Fruit fly (Drosophila melanogaster) whole organism, embryonic: Measurements from ENCODE around the gene lqfR.
A peak's percentile ranks its signal among the peaks of the same experiment; 100 is the strongest.

Experiments used
- Antp ChIP-seq: fragments of 200-800 bp; sonication (Bioruptor generic); optimal IDR thresholded peaks from 3 replicates; lab custom pipeline; 2016; ENCODE audit warnings: missing biosample characterization, missing genetic modification characterization
- Atf6 ChIP-seq: fragments of 200-800 bp; sonication (Bioruptor generic); IDR thresholded peaks from 2 replicates; pipeline ENCODE4 v1.3.6; 2022; ENCODE audit warnings: missing biosample characterization, missing genetic modification characterization
- B-H1 ChIP-seq: fragments of 200-800 bp; sonication (Bioruptor generic); IDR thresholded peaks from 3 replicates; pipeline ENCODE4 v1.3.6; 2022; ENCODE audit warnings: missing biosample characterization, missing genetic modification characterization
- Bdp1 ChIP-seq: fragments of 200-800 bp; sonication (Bioruptor generic); optimal IDR thresholded peaks from 3 replicates; lab custom pipeline; 2016; ENCODE audit warnings: missing biosample characterization, missing genetic modification characterization
- CG1024 ChIP-seq: fragments of 200-800 bp; sonication (Bioruptor generic); IDR thresholded peaks from 2 replicates; pipeline ENCODE4 v1.3.6; 2022; ENCODE audit warnings: missing biosample characterization, missing genetic modification characterization
- CG10274 ChIP-seq: fragments of 200-800 bp; sonication (Bioruptor generic); optimal IDR thresholded peaks from 3 replicates; lab custom pipeline; 2017; ENCODE audit warnings: missing biosample characterization, mild to moderate bottlenecking, missing genetic modification characterization
- CG11398 ChIP-seq: fragments of 200-800 bp; sonication (Bioruptor generic); optimal IDR thresholded peaks from 2 replicates; lab custom pipeline; 2016; ENCODE audit warnings: missing biosample characterization, missing genetic modification characterization
- CG12299 ChIP-seq: fragments of 200-800 bp; sonication (Bioruptor generic); optimal IDR thresholded peaks from 2 replicates; lab custom pipeline; 2018; ENCODE audit warnings: missing biosample characterization, mild to moderate bottlenecking, missing genetic modification characterization
- CG12942 ChIP-seq: fragments of 200-800 bp; sonication (Bioruptor generic); optimal IDR thresholded peaks from 3 replicates; lab custom pipeline; 2016; ENCODE audit warnings: missing biosample characterization, missing genetic modification characterization
- CG16815 ChIP-seq: fragments of 200-800 bp; sonication (Bioruptor generic); optimal IDR thresholded peaks from 3 replicates; lab custom pipeline; 2017; ENCODE audit warnings: missing biosample characterization, mild to moderate bottlenecking, missing genetic modification characterization
- CG17802 ChIP-seq: fragments of 200-800 bp; sonication (Bioruptor generic); optimal IDR thresholded peaks from 2 replicates; lab custom pipeline; 2018; ENCODE audit warnings: missing biosample characterization, mild to moderate bottlenecking, missing genetic modification characterization, moderate library complexity
- CG17912 ChIP-seq: fragments of 200-800 bp; sonication (Bioruptor generic); optimal IDR thresholded peaks from 2 replicates; lab custom pipeline; 2018; ENCODE audit warnings: missing biosample characterization, mild to moderate bottlenecking, missing genetic modification characterization
- CG6254 ChIP-seq: fragments of 200-800 bp; sonication (Bioruptor generic); optimal IDR thresholded peaks from 3 replicates; lab custom pipeline; 2017; ENCODE audit warnings: mild to moderate bottlenecking, missing biosample characterization, missing genetic modification reagents, missing genetic modification characterization
- CG6791 ChIP-seq: fragments of 200-800 bp; sonication (Bioruptor generic); IDR thresholded peaks from 3 replicates; pipeline ENCODE4 v1.3.6; 2022; ENCODE audit warnings: missing biosample characterization, missing genetic modification characterization; ENCODE audit not compliant: partially characterized antibody
- CG6854 ChIP-seq: fragments of 200-800 bp; sonication (Bioruptor generic); optimal IDR thresholded peaks from 3 replicates; lab custom pipeline; 2017; ENCODE audit warnings: missing biosample characterization, mild to moderate bottlenecking, missing genetic modification characterization
- CG7963 ChIP-seq: fragments of 200-800 bp; sonication (Bioruptor generic); IDR thresholded peaks from 3 replicates; pipeline ENCODE4 v1.3.6; 2022; ENCODE audit warnings: missing biosample characterization, missing genetic modification characterization; ENCODE audit not compliant: partially characterized antibody
- CG8089 ChIP-seq: fragments of 200-800 bp; sonication (Bioruptor generic); optimal IDR thresholded peaks from 3 replicates; lab custom pipeline; 2016; ENCODE audit warnings: missing biosample characterization, missing genetic modification characterization
- CG8359 ChIP-seq: fragments of 200-800 bp; sonication (Bioruptor generic); optimal IDR thresholded peaks from 2 replicates; lab custom pipeline; 2017; ENCODE audit warnings: missing biosample characterization, mild to moderate bottlenecking, missing genetic modification characterization, borderline replicate concordance
- Dfd ChIP-seq, 2 experiments: fragments of >200 bp; optimal IDR thresholded peaks; 2 replicates each; lab custom pipeline; 2017; ENCODE audit warnings: missing biosample characterization in 2 of 2, missing genetic modification characterization in 2 of 2
- Dip2 ChIP-seq: fragments of 200-800 bp; sonication (Bioruptor generic); IDR thresholded peaks from 2 replicates; pipeline ENCODE4 v1.3.6; 2022; ENCODE audit warnings: missing biosample characterization, missing genetic modification characterization
- Dref ChIP-seq: fragments of 200-800 bp; sonication (Bioruptor generic); IDR thresholded peaks from 2 replicates; pipeline ENCODE4 v1.3.6; 2022; ENCODE audit warnings: missing biosample characterization, missing genetic modification characterization
- Eip74EF ChIP-seq, 2 experiments: fragments of 200-800 bp in 1 of 2; fragments of >200 bp in 1 of 2; sonication (Bioruptor generic) in 1 of 2; optimal IDR thresholded peaks; 2 replicates each; lab custom pipeline; 2017 to 2019; ENCODE audit warnings: missing biosample characterization in 2 of 2, missing genetic modification characterization in 2 of 2, mild to moderate bottlenecking in 1 of 2, moderate library complexity in 1 of 2
- Hmx ChIP-seq: fragments of 200-800 bp; sonication (Bioruptor generic); optimal IDR thresholded peaks from 2 replicates; lab custom pipeline; 2016; ENCODE audit warnings: missing biosample characterization, missing genetic modification characterization
- Lhr ChIP-seq: fragments of 200-800 bp; sonication (Bioruptor generic); optimal IDR thresholded peaks from 3 replicates; lab custom pipeline; 2017; ENCODE audit warnings: mild to moderate bottlenecking, missing biosample characterization, missing genetic modification reagents, missing genetic modification characterization
- Lim3 ChIP-seq: fragments of 200-800 bp; sonication (Bioruptor generic); IDR thresholded peaks from 2 replicates; pipeline ENCODE4 v1.3.6; 2022; ENCODE audit warnings: missing biosample characterization, missing genetic modification characterization
- Ptx1 ChIP-seq: fragments of 200-800 bp; sonication (Bioruptor generic); IDR thresholded peaks from 2 replicates; pipeline ENCODE4 v1.3.6; 2022; ENCODE audit warnings: missing biosample characterization, missing genetic modification characterization
- Sin3A ChIP-seq: fragments of >200 bp; optimal IDR thresholded peaks from 2 replicates; lab custom pipeline; 2018
- Six4 ChIP-seq: fragments of 200-800 bp; sonication (Bioruptor generic); optimal IDR thresholded peaks from 2 replicates; lab custom pipeline; 2016; ENCODE audit warnings: missing biosample characterization, missing genetic modification characterization
- Ssrp ChIP-seq: fragments of 200-800 bp; sonication (Bioruptor generic); optimal IDR thresholded peaks from 2 replicates; lab custom pipeline; 2018; ENCODE audit warnings: missing biosample characterization, mild to moderate bottlenecking, missing genetic modification characterization, moderate library complexity
- Vsx1 ChIP-seq: fragments of 200-800 bp; sonication (Bioruptor generic); optimal IDR thresholded peaks from 2 replicates; lab custom pipeline; 2017; ENCODE audit warnings: missing biosample characterization, mild to moderate bottlenecking, missing genetic modification characterization, missing genetic modification reagents
- al ChIP-seq: fragments of 200-800 bp; sonication (Bioruptor generic); IDR thresholded peaks from 2 replicates; pipeline ENCODE4 v1.3.6; 2022; ENCODE audit warnings: missing biosample characterization, missing genetic modification characterization
- ash1 ChIP-seq: fragments of 200-800 bp; sonication (Bioruptor generic); optimal IDR thresholded peaks from 2 replicates; lab custom pipeline; 2018; ENCODE audit warnings: missing biosample characterization, mild to moderate bottlenecking, missing genetic modification characterization
- az2 ChIP-seq: fragments of 200-800 bp; sonication (Bioruptor generic); optimal IDR thresholded peaks from 3 replicates; lab custom pipeline; 2016; ENCODE audit warnings: missing biosample characterization, missing genetic modification characterization
- exex ChIP-seq: fragments of 200-800 bp; sonication (Bioruptor generic); optimal IDR thresholded peaks from 4 replicates; lab custom pipeline; 2018; ENCODE audit warnings: missing biosample characterization, mild to moderate bottlenecking, missing genetic modification characterization, moderate library complexity
- fd64A ChIP-seq: fragments of 200-800 bp; sonication (Bioruptor generic); optimal IDR thresholded peaks from 3 replicates; lab custom pipeline; 2018; ENCODE audit warnings: missing biosample characterization, mild to moderate bottlenecking, missing genetic modification characterization
- gfzf ChIP-seq: fragments of 200-800 bp; sonication (Bioruptor generic); optimal IDR thresholded peaks from 2 replicates; lab custom pipeline; 2016; ENCODE audit warnings: missing biosample characterization, mild to moderate bottlenecking, missing genetic modification characterization, moderate library complexity
- jigr1 ChIP-seq: fragments of 200-800 bp; sonication (Bioruptor generic); IDR thresholded peaks from 3 replicates; pipeline ENCODE4 v1.3.6; 2022; ENCODE audit warnings: missing biosample characterization, missing genetic modification characterization
- kni ChIP-seq: fragments of 200-800 bp; sonication (Bioruptor generic); optimal IDR thresholded peaks from 3 replicates; lab custom pipeline; 2017; ENCODE audit warnings: mild to moderate bottlenecking, missing biosample characterization, missing genetic modification reagents, missing genetic modification characterization
- pb ChIP-seq: fragments of 200-800 bp; sonication (Bioruptor generic); optimal IDR thresholded peaks from 3 replicates; lab custom pipeline; 2016; ENCODE audit warnings: missing biosample characterization, missing genetic modification characterization
- pho ChIP-seq: fragments of 200-800 bp; sonication (Bioruptor generic); optimal IDR thresholded peaks from 2 replicates; lab custom pipeline; 2016; ENCODE audit warnings: missing biosample characterization, missing genetic modification characterization
- repo ChIP-seq: fragments of 200-800 bp; sonication (Bioruptor generic); optimal IDR thresholded peaks from 2 replicates; lab custom pipeline; 2016; ENCODE audit warnings: missing biosample characterization, missing genetic modification characterization
- ro ChIP-seq: fragments of 200-800 bp; sonication (Bioruptor generic); IDR thresholded peaks from 2 replicates; pipeline ENCODE4 v1.3.6; 2022; ENCODE audit warnings: missing biosample characterization, missing genetic modification characterization
- schlank ChIP-seq: fragments of 200-800 bp; sonication (Bioruptor generic); optimal IDR thresholded peaks from 2 replicates; lab custom pipeline; 2018; ENCODE audit warnings: missing biosample characterization, mild to moderate bottlenecking, missing genetic modification characterization
- slou ChIP-seq: fragments of 200-800 bp; sonication (Bioruptor generic); optimal IDR thresholded peaks from 3 replicates; lab custom pipeline; 2016; ENCODE audit warnings: missing biosample characterization, missing genetic modification characterization
- tll ChIP-seq, 2 experiments: fragments of 200-800 bp in 1 of 2; fragments of >200 bp in 1 of 2; sonication (Bioruptor generic) in 1 of 2; optimal IDR thresholded peaks; 2 replicates each; lab custom pipeline; 2017 to 2019; ENCODE audit warnings: missing biosample characterization in 2 of 2, missing genetic modification characterization in 2 of 2, mild to moderate bottlenecking in 1 of 2, moderate library complexity in 1 of 2
- tup ChIP-seq: fragments of 200-800 bp; sonication (Bioruptor generic); optimal IDR thresholded peaks from 2 replicates; lab custom pipeline; 2016; ENCODE audit warnings: missing biosample characterization, mild to moderate bottlenecking, missing genetic modification characterization, moderate library complexity
- vfl ChIP-seq: fragments of 200-800 bp; sonication (Bioruptor generic); optimal IDR thresholded peaks from 2 replicates; lab custom pipeline; 2016; ENCODE audit warnings: missing biosample characterization, missing genetic modification characterization
- wdn ChIP-seq: fragments of 200-800 bp; sonication (Bioruptor generic); IDR thresholded peaks from 2 replicates; pipeline ENCODE4 v1.3.6; 2022; ENCODE audit warnings: missing biosample characterization, missing genetic modification characterization

lqfR gene

dm6 chr3R:22362218-22362907 is 48.7 kb upstream of the lqfR start, which contains the start of the genes JMJD6, CG7071 and Muted (continued):
- peak; percentile 88 for TF ChIP-seq CG17912
- peak; percentile 79 for TF ChIP-seq Vsx1 (GFP tag; lab: Kevin White, UChicago)
- TF ChIP-seq slou: peak; percentile 88
- peak in 1 of 2 experiments; percentile 62 for TF ChIP-seq Eip74EF (GFP tag; optimal IDR thresholded peaks at IDR 0.05; lab: Kevin White, UChicago)
- no peak for TF ChIP-seq pb (GFP tag; lab: Kevin White, UChicago)
- peak; percentile 84 for TF ChIP-seq kni (GFP tag; lab: Kevin White, UChicago)
- peak; percentile 90 for TF ChIP-seq CG16815
- peak; percentile 92 for TF ChIP-seq al (GFP tag; lab: Robert Waterston, UW)
- TF ChIP-seq Sin3A (lab: Kevin White, UChicago): peak; percentile 88
- peak; percentile 63 for TF ChIP-seq Lim3 (GFP tag; lab: Robert Waterston, UW)
- TF ChIP-seq wdn (GFP tag; lab: Robert Waterston, UW): peak; percentile 84
- peak; percentile 90 for TF ChIP-seq Atf6 (GFP tag; lab: Robert Waterston, UW)
- TF ChIP-seq schlank: peak; percentile 55
- TF ChIP-seq tup (GFP tag; lab: Kevin White, UChicago): peak; percentile 86
- peak; percentile 44 for TF ChIP-seq CG8359 (GFP tag; lab: Kevin White, UChicago)
- peak; percentile 92 for TF ChIP-seq vfl (GFP tag; lab: Kevin White, UChicago)
- TF ChIP-seq Bdp1 (GFP tag; lab: Kevin White, UChicago): peak; percentile 84
- TF ChIP-seq Antp: peak; percentile 73
- peak; percentile 79 for TF ChIP-seq jigr1 (GFP tag; lab: Robert Waterston, UW)
- TF ChIP-seq az2: peak; percentile 94
- peak; percentile 89 for TF ChIP-seq CG12942
- peak; percentile 77 for TF ChIP-seq exex (tag; lab: Kevin White, UChicago)
- peak; percentile 26 for TF ChIP-seq fd64A (GFP tag; lab: Kevin White, UChicago)
- TF ChIP-seq Ptx1 (GFP tag; lab: Robert Waterston, UW): peak; percentile 93
- TF ChIP-seq Lhr (GFP tag; lab: Kevin White, UChicago): peak; percentile 74
- TF ChIP-seq CG7963 (GFP tag; lab: Robert Waterston, UW): 0 out of 3 replicates have a peak, but pooled peaks have one; percentile 4
- TF ChIP-seq CG6791 (GFP tag; lab: Robert Waterston, UW): peak; percentile 67; the same call in 2 of the 3 replicates
- peak; percentile 83 for TF ChIP-seq CG8089 (GFP tag; lab: Kevin White, UChicago)
- TF ChIP-seq ro (GFP tag; lab: Robert Waterston, UW): peak; percentile 81
- peak; percentile 89 for TF ChIP-seq Six4 (GFP tag; lab: Kevin White, UChicago)
- TF ChIP-seq repo (GFP tag; lab: Kevin White, UChicago): peak; percentile 70
- TF ChIP-seq CG17802 (tag; lab: Kevin White, UChicago): peak; percentile 76
- peak; percentile 40; the same call in 1 of the 2 replicates for TF ChIP-seq Dip2
- TF ChIP-seq Dfd (GFP tag; optimal IDR thresholded peaks at IDR 0.05; lab: Kevin White, UChicago): no peak
- TF ChIP-seq Hmx (GFP tag; lab: Kevin White, UChicago): peak; percentile 73
- TF ChIP-seq CG11398 (GFP tag; lab: Kevin White, UChicago): peak; percentile 78
- TF ChIP-seq ash1 (GFP tag; lab: Kevin White, UChicago): peak; percentile 44
- peak; percentile 90 for TF ChIP-seq gfzf (GFP tag; lab: Kevin White, UChicago)
- TF ChIP-seq CG12299 (tag; lab: Kevin White, UChicago): peak; percentile 91
- peak; percentile 62 for TF ChIP-seq CG6254 (GFP tag; lab: Kevin White, UChicago)
- peak in 1 of 2 experiments; percentile 11 for TF ChIP-seq tll (GFP tag; optimal IDR thresholded peaks at IDR 0.05; lab: Kevin White, UChicago)
- peak; percentile 86 for TF ChIP-seq B-H1 (GFP tag; lab: Robert Waterston, UW)
- TF ChIP-seq CG10274 (GFP tag; lab: Kevin White, UChicago): peak; percentile 55
- TF ChIP-seq Dref: peak; percentile 43
- peak; percentile 91 for TF ChIP-seq pho
- peak; percentile 39 for TF ChIP-seq CG6854 (GFP tag; lab: Kevin White, UChicago)
- peak; percentile 83 for TF ChIP-seq CG1024 (GFP tag; lab: Robert Waterston, UW)
- peak; percentile 88 for TF ChIP-seq Ssrp (tag; lab: Kevin White, UChicago)
